Worm (Caenorhabditis elegans): ENCODE results near the gene T03F7.5.
"Not testable (repeated sequence)": the region's sequence is repeated elsewhere in the genome, so short reads cannot be mapped to it uniquely, and the experiment has no call there.

- not testable (repeated sequence) for TF ChIP-seq pha-4 (tag; optimal IDR thresholded peaks at IDR 0.05); ama-1 (optimal IDR thresholded peaks at IDR 0.05); nhr-237 (tag; optimal IDR thresholded peaks at IDR 0.05)
These were observed 12.4 kb downstream of the T03F7.5 start, which contains the start of gene C03E10.3 for ce11 chrV:11286114-11286513.
